Fruit fly (Drosophila melanogaster) whole organism: Measurements from ENCODE around the gene ck.

Experiments used
- CG8478 ChIP-seq: fragments of >200 bp; optimal IDR thresholded peaks from 2 replicates; lab custom pipeline; 2018; ENCODE audit warnings: inconsistent platforms
- psq ChIP-seq: fragments of >200 bp; optimal IDR thresholded peaks from 2 replicates; lab custom pipeline; 2017

- TF ChIP-seq psq (lab: Kevin White, UChicago) (no peak), CG8478 (lab: Kevin White, UChicago) (no peak)
Observed at dm6 chr2L:15035366-15035765, 22.3 kb downstream of the ck start, which contains the start of gene yellow-c.
